Worm (Caenorhabditis elegans) whole organism, L4 larva: ENCODE data around the gene abch-1.
A peak's percentile ranks its signal among the peaks of the same experiment; 100 is the strongest.

Experiments
- F26F4.8 ChIP-seq: fragments of 200-800 bp; sonication (Bioruptor generic); conservative IDR thresholded peaks from 2 replicates; pipeline ENCODE4 v1.3.6; 2022; ENCODE audit warnings: missing genetic modification characterization, missing compliant biosample characterization
- T26A8.4 ChIP-seq: fragments of 200-800 bp; sonication (Bioruptor generic); IDR thresholded peaks from 2 replicates; pipeline ENCODE4 v1.3.6; 2022; ENCODE audit warnings: missing genetic modification characterization, missing compliant biosample characterization
- ZK546.5 ChIP-seq, 2 experiments: sonication (generic microtip); optimal IDR thresholded peaks; 2 replicates each; lab custom pipeline; 2017; ENCODE audit warnings: missing biosample characterization in 2 of 2, missing genetic modification characterization in 2 of 2
- aly-2 ChIP-seq: sonication (generic microtip); optimal IDR thresholded peaks from 2 replicates; lab custom pipeline; 2018; ENCODE audit warnings: missing biosample characterization, missing genetic modification characterization
- ama-1 ChIP-seq: fragments of 150-350 bp; optimal IDR thresholded peaks from 2 replicates; lab custom pipeline; 2014; ENCODE audit warnings: inconsistent platforms, mixed read lengths
- ceh-20 ChIP-seq: fragments of 200-800 bp; sonication (Bioruptor generic); IDR thresholded peaks from 2 replicates; pipeline ENCODE4 v1.3.6; 2022; ENCODE audit warnings: missing genetic modification reagents, missing genetic modification characterization, missing compliant biosample characterization
- ceh-28 ChIP-seq: fragments of 150-350 bp; optimal IDR thresholded peaks from 2 replicates; lab custom pipeline; 2014; ENCODE audit warnings: missing biosample characterization, missing genetic modification reagents, missing genetic modification characterization
- ceh-62 ChIP-seq: sonication (generic microtip); optimal IDR thresholded peaks from 2 replicates; lab custom pipeline; 2017; ENCODE audit warnings: missing biosample characterization, missing genetic modification characterization
- cey-2 ChIP-seq: sonication (generic microtip); optimal IDR thresholded peaks from 3 replicates; lab custom pipeline; 2017; ENCODE audit warnings: missing genetic modification characterization, mild to moderate bottlenecking, missing compliant biosample characterization, antibody characterized with exemption, borderline replicate concordance; ENCODE audit not compliant: insufficient read depth
- ctbp-1 ChIP-seq: fragments of 200-800 bp; sonication (Bioruptor generic); IDR thresholded peaks from 2 replicates; pipeline ENCODE4 v1.3.6; 2022; ENCODE audit warnings: missing genetic modification reagents, missing genetic modification characterization, missing compliant biosample characterization
- daf-12 ChIP-seq: fragments of 150-350 bp; optimal IDR thresholded peaks from 2 replicates; lab custom pipeline; 2014; ENCODE audit warnings: missing biosample characterization, missing genetic modification reagents, missing genetic modification characterization
- daf-16 ChIP-seq, 3 experiments: sonication (generic microtip); optimal IDR thresholded peaks; 2 replicates each; lab custom pipeline; 2016 to 2017; ENCODE audit warnings: missing genetic modification characterization in 3 of 3, missing genetic modification reagents in 3 of 3, mild to moderate bottlenecking in 2 of 3, missing compliant biosample characterization in 2 of 3, missing biosample characterization in 1 of 3, moderate library complexity in 1 of 3
- dmd-6 ChIP-seq: fragments of 200-800 bp; sonication (Bioruptor generic); IDR thresholded peaks from 2 replicates; pipeline ENCODE4 v1.3.6; 2022; ENCODE audit warnings: missing genetic modification reagents, missing genetic modification characterization, missing compliant biosample characterization
- dmd-8 ChIP-seq: fragments of 200-800 bp; sonication (Bioruptor generic); IDR thresholded peaks from 2 replicates; pipeline ENCODE4 v1.3.6; 2022; ENCODE audit warnings: missing genetic modification characterization, missing compliant biosample characterization
- dve-1 ChIP-seq: sonication (generic microtip); optimal IDR thresholded peaks from 2 replicates; lab custom pipeline; 2017; ENCODE audit warnings: antibody characterized with exemption, mild to moderate bottlenecking, missing genetic modification characterization, missing compliant biosample characterization; ENCODE audit not compliant: insufficient read depth
- gei-8 ChIP-seq: fragments of 200-800 bp; sonication (Bioruptor generic); optimal IDR thresholded peaks from 2 replicates; lab custom pipeline; 2018; ENCODE audit warnings: mild to moderate bottlenecking, missing genetic modification characterization, missing compliant biosample characterization
- hlh-11 ChIP-seq: fragments of 200-800 bp; sonication (Bioruptor generic); optimal IDR thresholded peaks from 2 replicates; lab custom pipeline; 2018; ENCODE audit warnings: mild to moderate bottlenecking, missing genetic modification characterization, missing compliant biosample characterization
- jun-1 ChIP-seq: fragments of 150-350 bp; optimal IDR thresholded peaks from 2 replicates; lab custom pipeline; 2014; ENCODE audit warnings: missing biosample characterization, missing genetic modification reagents, missing genetic modification characterization
- lim-7 ChIP-seq: fragments of 200-800 bp; sonication (Bioruptor generic); IDR thresholded peaks from 2 replicates; pipeline ENCODE4 v1.3.6; 2022; ENCODE audit warnings: missing genetic modification characterization, missing compliant biosample characterization
- lin-29 ChIP-seq: fragments of 200-800 bp; sonication (Bioruptor generic); IDR thresholded peaks from 2 replicates; pipeline ENCODE4 v1.3.6; 2022; ENCODE audit warnings: missing genetic modification reagents, missing genetic modification characterization, missing compliant biosample characterization
- lsy-2 ChIP-seq, 2 experiments: fragments of 150-350 bp in 1 of 2; sonication (generic microtip) in 1 of 2; optimal IDR thresholded peaks; 2 replicates each; lab custom pipeline; 2014 to 2017; ENCODE audit warnings: missing biosample characterization in 2 of 2, missing genetic modification characterization in 2 of 2
- madf-5 ChIP-seq, 2 experiments: fragments of 200-800 bp; sonication (Bioruptor generic); IDR thresholded peaks; 2 replicates each; pipeline ENCODE4 v1.3.6; 2022; ENCODE audit warnings: missing compliant biosample characterization in 2 of 2, missing genetic modification characterization in 2 of 2
- madf-9 ChIP-seq: fragments of 200-800 bp; sonication (Bioruptor generic); conservative IDR thresholded peaks from 2 replicates; pipeline ENCODE4 v1.3.6; 2022; ENCODE audit warnings: missing genetic modification reagents, missing genetic modification characterization, missing compliant biosample characterization
- mdl-1 ChIP-seq, 2 experiments: fragments of 150-350 bp in 1 of 2; sonication (generic microtip) in 1 of 2; optimal IDR thresholded peaks; 2 replicates each; lab custom pipeline; 2014 to 2017; ENCODE audit warnings: missing biosample characterization in 2 of 2, missing genetic modification characterization in 2 of 2
- mxl-3 ChIP-seq: fragments of 200-800 bp; sonication (Bioruptor generic); optimal IDR thresholded peaks from 2 replicates; lab custom pipeline; 2018; ENCODE audit warnings: mild to moderate bottlenecking, missing genetic modification characterization, missing compliant biosample characterization
- nhr-25 ChIP-seq: sonication (generic microtip); optimal IDR thresholded peaks from 2 replicates; lab custom pipeline; 2017; ENCODE audit warnings: missing genetic modification characterization, mild to moderate bottlenecking, missing compliant biosample characterization, antibody characterized with exemption, moderate library complexity, borderline replicate concordance; ENCODE audit not compliant: insufficient read depth
- nhr-28 ChIP-seq: fragments of 150-350 bp; optimal IDR thresholded peaks from 2 replicates; lab custom pipeline; 2014; ENCODE audit warnings: missing biosample characterization, missing genetic modification characterization
- nhr-48 ChIP-seq: sonication (generic microtip); optimal IDR thresholded peaks from 2 replicates; lab custom pipeline; 2016; ENCODE audit warnings: mild to moderate bottlenecking, missing genetic modification characterization, missing compliant biosample characterization
- nhr-6 ChIP-seq: fragments of 150-350 bp; optimal IDR thresholded peaks from 2 replicates; lab custom pipeline; 2014; ENCODE audit warnings: missing biosample characterization, missing genetic modification characterization
- nhr-77 ChIP-seq: fragments of 150-350 bp; optimal IDR thresholded peaks from 2 replicates; lab custom pipeline; 2014; ENCODE audit warnings: missing biosample characterization, missing genetic modification characterization
- pha-4 ChIP-seq, 2 experiments: fragments of 150-350 bp in 1 of 2; fragments of 200-800 bp in 1 of 2; sonication (Bioruptor generic) in 1 of 2; IDR thresholded peaks in 1 of 2; optimal IDR thresholded peaks in 1 of 2; 2 replicates each; pipeline versions ENCODE4 v1.3.6 to Lab custom; 2014 to 2022; ENCODE audit warnings: missing genetic modification characterization in 2 of 2, missing genetic modification reagents in 2 of 2, missing biosample characterization in 1 of 2, missing compliant biosample characterization in 1 of 2
- php-3 ChIP-seq: fragments of 200-800 bp; sonication (Bioruptor generic); IDR thresholded peaks from 2 replicates; pipeline ENCODE4 v1.3.6; 2022; ENCODE audit warnings: missing genetic modification reagents, missing genetic modification characterization, missing compliant biosample characterization
- pqm-1 ChIP-seq: sonication (generic microtip); optimal IDR thresholded peaks from 2 replicates; lab custom pipeline; 2017; ENCODE audit warnings: missing biosample characterization, missing genetic modification characterization
- saeg-2 ChIP-seq: fragments of 200-800 bp; sonication (Bioruptor generic); IDR thresholded peaks from 2 replicates; pipeline ENCODE4 v1.3.6; 2022; ENCODE audit warnings: missing genetic modification reagents, missing genetic modification characterization, missing compliant biosample characterization
- tag-97 ChIP-seq: fragments of 200-800 bp; sonication (Bioruptor generic); IDR thresholded peaks from 2 replicates; pipeline ENCODE4 v1.3.6; 2022; ENCODE audit warnings: missing genetic modification characterization, missing compliant biosample characterization
- unc-62 ChIP-seq, 3 experiments: fragments of 150-350 bp in 1 of 3; sonication (generic microtip); optimal IDR thresholded peaks in 2 of 3; peaks in 1 of 3; 1 replicate in 1 of 3; 2 replicates in 2 of 3; lab custom pipeline; 2014 to 2017; ENCODE audit warnings: missing biosample characterization in 3 of 3, missing genetic modification characterization in 3 of 3, missing genetic modification reagents in 3 of 3, missing genotype in 1 of 3
- zfp-2 ChIP-seq: sonication (generic microtip); optimal IDR thresholded peaks from 2 replicates; lab custom pipeline; 2016; ENCODE audit warnings: mild to moderate bottlenecking, missing genetic modification characterization, missing compliant biosample characterization
- zip-11 ChIP-seq: fragments of 200-800 bp; sonication (Bioruptor generic); IDR thresholded peaks from 2 replicates; pipeline ENCODE4 v1.3.6; 2022; ENCODE audit warnings: missing genetic modification characterization, missing compliant biosample characterization

The abch-1 gene

DNA sequence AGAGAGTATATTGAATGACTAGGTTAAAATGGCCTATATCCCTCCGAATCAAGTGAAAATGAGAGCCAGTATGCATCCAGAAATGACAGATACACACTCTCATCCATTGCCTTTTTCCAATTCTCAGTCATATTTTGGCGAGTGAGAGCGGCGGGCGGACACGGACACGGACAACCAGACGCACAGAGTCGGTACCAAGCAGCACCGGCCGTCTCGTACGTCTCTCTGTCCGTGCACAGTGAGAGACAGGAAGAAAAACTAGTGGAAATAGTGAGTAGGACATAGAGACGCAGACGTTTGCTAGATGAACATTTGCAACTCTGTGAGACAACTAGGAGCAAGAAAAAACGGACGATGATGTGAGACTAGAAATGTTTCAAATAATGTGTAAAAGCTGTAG lies 31.8 kb upstream of the abch-1 start (continued):
- TF ChIP-seq dmd-8 (no peak), pha-4 (GFP tag; IDR thresholded peaks at IDR 0.05; lab: Robert Waterston, UW) (no peak), pha-4 (tag; optimal IDR thresholded peaks at IDR 0.05; lab: Kevin White, UChicago) (no peak), ZK546.5 (tag; optimal IDR thresholded peaks at IDR 0.05; lab: Kevin White, UChicago) (no peak), madf-5 (GFP tag; IDR thresholded peaks at IDR 0.05; lab: Robert Waterston, UW) (no peak), nhr-77 (tag; lab: Kevin White, UChicago) (no peak), saeg-2 (GFP tag; lab: Robert Waterston, UW) (no peak), php-3 (GFP tag; lab: Robert Waterston, UW) (no peak), lim-7 (GFP tag; lab: Robert Waterston, UW) (no peak), lsy-2 (tag; optimal IDR thresholded peaks at IDR 0.05; lab: Kevin White, UChicago) (peak in 1 of 2 experiments; percentile 27), ceh-62 (no peak), zip-11 (no peak), F26F4.8 (GFP tag; lab: Robert Waterston, UW) (no peak), ceh-28 (no peak), zfp-2 (tag; lab: Kevin White, UChicago) (no peak), madf-9 (GFP tag; lab: Robert Waterston, UW) (no peak), jun-1 (tag; lab: Kevin White, UChicago) (no peak), T26A8.4 (GFP tag; lab: Robert Waterston, UW) (peak; percentile 35; the same call in 1 of the 2 replicates), nhr-6 (no peak), ceh-20 (GFP tag; lab: Robert Waterston, UW) (no peak)

ce11 chrII:6562203-6562867 lies 30.9 kb upstream of the abch-1 start:
- TF ChIP-seq aly-2, result no peak
- peak; percentile 82 for TF ChIP-seq cey-2
- TF ChIP-seq daf-16 (GFP tag; optimal IDR thresholded peaks at IDR 0.05; lab: Kevin White, UChicago), result peak in 1 of 2 experiments; percentile 62
- peak; percentile 12 for TF ChIP-seq daf-16 (tag; optimal IDR thresholded peaks at IDR 0.05; lab: Kevin White, UChicago)
- TF ChIP-seq dve-1 (tag; lab: Kevin White, UChicago), result peak; percentile 27
- no peak for TF ChIP-seq daf-12 (tag; lab: Kevin White, UChicago)
- peak; percentile 61 for TF ChIP-seq hlh-11 (tag; lab: Kevin White, UChicago)
- no peak for TF ChIP-seq gei-8 (GFP tag; lab: Kevin White, UChicago)
- TF ChIP-seq lin-29, result 0 out of 2 replicates have a peak, but pooled peaks have one; percentile 37
- TF ChIP-seq ctbp-1 (GFP tag; lab: Robert Waterston, UW), result no peak
- no peak; the same call in 1 of the 2 replicates for TF ChIP-seq dmd-6 (GFP tag; lab: Robert Waterston, UW)
- TF ChIP-seq unc-62 (GFP tag; optimal IDR thresholded peaks at IDR 0.05 in 1 of 2; lab: Kevin White, UChicago), result peak in 1 of 2 experiments; percentile 92
- no peak for TF ChIP-seq unc-62 (tag; optimal IDR thresholded peaks at IDR 0.05; lab: Kevin White, UChicago)
- TF ChIP-seq mdl-1 (tag; optimal IDR thresholded peaks at IDR 0.05; lab: Kevin White, UChicago), result peak in 1 of 2 experiments; percentile 54
- TF ChIP-seq pqm-1 (tag; lab: Kevin White, UChicago), result no peak
- peak; percentile 70 for TF ChIP-seq nhr-28 (tag; lab: Kevin White, UChicago)
- TF ChIP-seq nhr-48 (tag; lab: Kevin White, UChicago), result peak; percentile 69
- peak; percentile 91 for TF ChIP-seq nhr-25 (tag; lab: Kevin White, UChicago)
- peak; percentile 37 for TF ChIP-seq mxl-3 (GFP tag; lab: Kevin White, UChicago)
- TF ChIP-seq ama-1 (lab: Kevin White, UChicago), result peak; percentile 10
- TF ChIP-seq tag-97, result no peak
